Worm (Caenorhabditis elegans): ENCODE measurements around the gene C27D9.2.

DNA sequence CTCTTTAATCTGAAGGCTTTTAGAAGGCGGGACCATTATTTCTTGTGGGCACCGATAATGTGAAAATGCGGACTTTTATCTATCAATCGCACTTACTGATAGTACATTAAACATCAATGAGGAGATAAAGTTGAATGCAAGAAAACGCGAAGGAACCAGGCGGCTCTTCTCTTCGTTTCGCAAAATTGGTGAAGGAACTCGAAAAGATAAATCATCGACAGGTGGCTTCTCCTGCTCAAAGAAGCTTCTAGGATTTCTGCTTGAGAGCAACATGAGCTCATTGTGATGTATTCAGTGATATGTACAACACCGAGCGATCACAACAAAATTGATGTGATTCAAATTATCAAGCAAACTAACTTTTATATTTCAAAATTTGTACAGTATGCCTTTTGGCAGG is 49.1 kb upstream of the C27D9.2 start:
- TF ChIP-seq lin-15B (tag; optimal IDR thresholded peaks at IDR 0.05) (no peak), nhr-43 (tag; optimal IDR thresholded peaks at IDR 0.05; ENCODE audit: poor library complexity, severe bottlenecking) (no peak), pha-4 (tag; optimal IDR thresholded peaks at IDR 0.05) (no peak), ama-1 (optimal IDR thresholded peaks at IDR 0.05) (no peak), unc-39 (tag; optimal IDR thresholded peaks at IDR 0.05) (no peak), daf-12 (tag; optimal IDR thresholded peaks at IDR 0.05) (no peak)
